Worm (Caenorhabditis elegans) whole organism, L2 larva: ENCODE measurements around the gene osm-8.

Experiments
- C34F6.9 ChIP-seq: fragments of 150-350 bp; optimal IDR thresholded peaks from 2 replicates; lab custom pipeline; 2014; ENCODE audit warnings: missing biosample characterization, missing genetic modification characterization
- F13H6.1 ChIP-seq: sonication (generic microtip); optimal IDR thresholded peaks from 2 replicates; lab custom pipeline; 2016; ENCODE audit warnings: missing genetic modification characterization, missing compliant biosample characterization
- Y55F3AM.14 ChIP-seq: fragments of 200-800 bp; sonication (Bioruptor generic); optimal IDR thresholded peaks from 2 replicates; lab custom pipeline; 2018; ENCODE audit warnings: mild to moderate bottlenecking, missing genetic modification characterization, missing compliant biosample characterization
- alr-1 ChIP-seq: fragments of 150-350 bp; optimal IDR thresholded peaks from 2 replicates; lab custom pipeline; 2014; ENCODE audit warnings: missing biosample characterization, missing genetic modification characterization
- aly-2 ChIP-seq: fragments of 150-350 bp; optimal IDR thresholded peaks from 2 replicates; lab custom pipeline; 2014; ENCODE audit warnings: missing biosample characterization, missing genetic modification characterization
- blmp-1 ChIP-seq: sonication (generic microtip); optimal IDR thresholded peaks from 2 replicates; lab custom pipeline; 2017; ENCODE audit warnings: missing genetic modification characterization, mild to moderate bottlenecking, missing compliant biosample characterization, antibody characterized with exemption, moderate library complexity; ENCODE audit not compliant: insufficient read depth
- ceh-16 ChIP-seq: fragments of 150-350 bp; optimal IDR thresholded peaks from 2 replicates; lab custom pipeline; 2014; ENCODE audit warnings: missing biosample characterization, missing genetic modification characterization
- crh-2 ChIP-seq: sonication (generic microtip); optimal IDR thresholded peaks from 2 replicates; lab custom pipeline; 2017; ENCODE audit warnings: missing biosample characterization, missing genetic modification characterization
- dmd-4 ChIP-seq: sonication (generic microtip); optimal IDR thresholded peaks from 2 replicates; lab custom pipeline; 2017; ENCODE audit warnings: missing biosample characterization, missing genetic modification characterization
- elt-1 ChIP-seq: fragments of 150-350 bp; optimal IDR thresholded peaks from 2 replicates; lab custom pipeline; 2014; ENCODE audit warnings: missing biosample characterization, missing genetic modification characterization
- fos-1 ChIP-seq: fragments of 150-350 bp; optimal IDR thresholded peaks from 2 replicates; lab custom pipeline; 2014; ENCODE audit warnings: missing biosample characterization, missing genetic modification characterization
- gmeb-1 ChIP-seq: fragments of 150-350 bp; optimal IDR thresholded peaks from 2 replicates; lab custom pipeline; 2014; ENCODE audit warnings: missing biosample characterization, missing genetic modification characterization
- lin-11 ChIP-seq: fragments of 150-350 bp; sonication (generic microtip); optimal IDR thresholded peaks from 2 replicates; lab custom pipeline; 2014; ENCODE audit warnings: missing biosample characterization, missing genetic modification characterization, inconsistent platforms, mixed read lengths
- lin-13 ChIP-seq: fragments of 150-350 bp; optimal IDR thresholded peaks from 2 replicates; lab custom pipeline; 2014; ENCODE audit warnings: missing biosample characterization, missing genetic modification reagents, missing genetic modification characterization
- lin-39 ChIP-seq: fragments of 150-350 bp; optimal IDR thresholded peaks from 2 replicates; lab custom pipeline; 2014; ENCODE audit warnings: missing biosample characterization, missing genetic modification reagents, missing genetic modification characterization
- lsy-2 ChIP-seq, 2 experiments: fragments of 150-350 bp in 1 of 2; sonication (generic microtip) in 1 of 2; optimal IDR thresholded peaks; 2 replicates each; lab custom pipeline; 2014 to 2017; ENCODE audit warnings: missing biosample characterization in 2 of 2, missing genetic modification characterization in 2 of 2
- nhr-10 ChIP-seq: sonication (generic microtip); optimal IDR thresholded peaks from 2 replicates; lab custom pipeline; 2017; ENCODE audit warnings: missing biosample characterization, missing genetic modification characterization
- nhr-129 ChIP-seq: fragments of 150-350 bp; optimal IDR thresholded peaks from 2 replicates; lab custom pipeline; 2014; ENCODE audit warnings: missing biosample characterization, missing genetic modification characterization
- nhr-21 ChIP-seq: fragments of 150-350 bp; optimal IDR thresholded peaks from 2 replicates; lab custom pipeline; 2014; ENCODE audit warnings: missing biosample characterization, missing genetic modification characterization
- nhr-23 ChIP-seq: fragments of 150-350 bp; optimal IDR thresholded peaks from 2 replicates; lab custom pipeline; 2014; ENCODE audit warnings: missing biosample characterization, missing genetic modification reagents, missing genetic modification characterization
- nhr-237 ChIP-seq: fragments of 150-350 bp; optimal IDR thresholded peaks from 2 replicates; lab custom pipeline; 2014; ENCODE audit warnings: missing biosample characterization, missing genetic modification characterization
- nhr-25 ChIP-seq: fragments of 150-350 bp; sonication (generic microtip); optimal IDR thresholded peaks from 3 replicates; lab custom pipeline; 2014; ENCODE audit warnings: missing biosample characterization, missing genetic modification characterization
- peb-1 ChIP-seq: fragments of 150-350 bp; optimal IDR thresholded peaks from 2 replicates; lab custom pipeline; 2014; ENCODE audit warnings: missing biosample characterization, missing genetic modification characterization
- sem-4 ChIP-seq: fragments of 150-350 bp; optimal IDR thresholded peaks from 2 replicates; lab custom pipeline; 2014; ENCODE audit warnings: missing biosample characterization, missing genetic modification reagents, missing genetic modification characterization
- skn-1 ChIP-seq: sonication (generic microtip); optimal IDR thresholded peaks from 2 replicates; lab custom pipeline; 2017; ENCODE audit warnings: missing biosample characterization, missing genetic modification characterization
- sma-3 ChIP-seq: sonication (generic microtip); optimal IDR thresholded peaks from 2 replicates; lab custom pipeline; 2016; ENCODE audit warnings: missing genetic modification reagents, missing genetic modification characterization, missing compliant biosample characterization
- sma-9 ChIP-seq, 2 experiments: fragments of 150-350 bp in 1 of 2; sonication (generic microtip) in 1 of 2; optimal IDR thresholded peaks; 2 replicates each; lab custom pipeline; 2014 to 2016; ENCODE audit warnings: missing genetic modification characterization in 2 of 2, mild to moderate bottlenecking in 1 of 2, missing biosample characterization in 1 of 2, missing compliant biosample characterization in 1 of 2, missing genetic modification reagents in 1 of 2, moderate library complexity in 1 of 2
- snpc-4 ChIP-seq: fragments of 150-350 bp; optimal IDR thresholded peaks from 2 replicates; lab custom pipeline; 2014; ENCODE audit warnings: missing biosample characterization, missing genetic modification characterization
- unc-55 ChIP-seq: fragments of 150-350 bp; sonication (generic microtip); optimal IDR thresholded peaks from 3 replicates; lab custom pipeline; 2014; ENCODE audit warnings: missing biosample characterization, missing genetic modification reagents, missing genetic modification characterization
- unc-62 ChIP-seq: fragments of 150-350 bp; optimal IDR thresholded peaks from 2 replicates; lab custom pipeline; 2014; ENCODE audit warnings: missing biosample characterization, missing genetic modification reagents, missing genetic modification characterization
- ztf-4 ChIP-seq: fragments of 150-350 bp; optimal IDR thresholded peaks from 2 replicates; lab custom pipeline; 2014; ENCODE audit warnings: missing biosample characterization, missing genetic modification characterization

Gene osm-8

DNA sequence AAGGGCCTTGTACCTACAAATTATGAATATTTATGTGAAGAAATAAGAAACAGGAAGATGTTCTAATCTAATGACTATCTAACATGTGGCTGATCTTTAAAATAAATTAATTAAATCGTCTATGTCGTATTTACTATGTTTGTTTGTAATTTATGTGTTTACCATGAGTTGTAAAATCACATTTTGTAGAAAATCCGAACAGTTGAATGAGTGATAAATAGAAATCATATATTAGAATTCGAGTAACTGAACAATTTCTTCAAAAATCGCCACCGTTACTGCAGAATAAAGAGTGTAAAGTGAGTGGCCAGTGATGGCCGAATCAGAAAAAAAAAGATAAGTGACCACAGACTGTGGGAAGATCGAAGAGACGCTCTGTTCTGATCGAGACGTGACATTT, 24.8 kb upstream of the osm-8 start:
- TF ChIP-seq nhr-23 (tag; lab: Kevin White, UChicago) (no peak), Y55F3AM.14 (GFP tag; lab: Kevin White, UChicago) (no peak), lin-11 (tag; lab: Kevin White, UChicago) (no peak), nhr-21 (no peak), lin-39 (tag; lab: Kevin White, UChicago) (no peak), crh-2 (tag; lab: Kevin White, UChicago) (no peak), C34F6.9 (tag; lab: Kevin White, UChicago) (no peak)

DNA sequence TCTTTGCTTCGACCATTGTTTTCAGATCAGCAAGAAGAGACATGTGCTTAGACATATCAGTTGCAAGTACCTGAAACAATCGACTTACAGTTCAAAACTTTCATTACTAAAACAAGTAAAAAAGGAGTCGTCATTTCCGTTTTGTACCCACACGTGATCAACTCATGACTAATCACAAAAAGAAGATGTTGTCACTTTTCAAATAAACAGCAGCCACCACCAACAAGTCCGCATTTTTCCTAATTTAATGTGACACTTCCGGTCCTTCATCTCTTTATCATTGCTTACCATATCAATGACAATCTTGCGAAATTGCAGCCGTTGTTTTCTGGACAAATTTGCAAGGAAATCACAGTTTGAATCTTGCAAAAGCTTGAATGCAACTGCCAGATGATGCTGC, 23.4 kb upstream of the osm-8 start:
- no peak for TF ChIP-seq nhr-237
- no peak for TF ChIP-seq elt-1 (tag; lab: Kevin White, UChicago)
- peak; percentile 31 for TF ChIP-seq blmp-1
- TF ChIP-seq sma-9 (GFP tag; optimal IDR thresholded peaks at IDR 0.05; lab: Kevin White, UChicago) = peak; percentile 8
- no peak for TF ChIP-seq sma-9 (tag; optimal IDR thresholded peaks at IDR 0.05; lab: Kevin White, UChicago)
- peak; percentile 40 for TF ChIP-seq nhr-21
- TF ChIP-seq sma-3 (GFP tag; lab: Kevin White, UChicago) = peak; percentile 79
- TF ChIP-seq nhr-25 (tag; lab: Kevin White, UChicago) = peak; percentile 65

DNA sequence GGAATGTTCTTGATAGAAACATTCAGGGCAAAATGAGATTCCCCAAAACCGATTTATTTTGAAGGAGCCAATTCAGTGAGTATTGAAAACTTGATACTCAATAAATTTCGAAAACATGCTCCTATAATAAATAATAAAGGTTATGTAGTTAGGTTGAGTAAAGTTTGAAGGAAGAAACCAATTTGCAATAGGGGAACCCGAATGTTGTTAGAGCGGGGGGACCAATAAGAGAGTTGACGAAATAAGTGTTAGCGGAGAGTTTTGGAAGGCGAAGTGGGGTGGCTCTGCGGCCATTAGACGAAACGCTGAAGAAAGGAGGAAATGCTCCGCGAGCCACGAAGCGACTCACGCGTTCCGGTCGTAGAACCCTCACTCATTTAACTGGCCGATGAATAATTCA, 19.8 kb upstream of the osm-8 start:
- TF ChIP-seq sma-3 (GFP tag; lab: Kevin White, UChicago) = no peak
- TF ChIP-seq ceh-16 = no peak

DNA sequence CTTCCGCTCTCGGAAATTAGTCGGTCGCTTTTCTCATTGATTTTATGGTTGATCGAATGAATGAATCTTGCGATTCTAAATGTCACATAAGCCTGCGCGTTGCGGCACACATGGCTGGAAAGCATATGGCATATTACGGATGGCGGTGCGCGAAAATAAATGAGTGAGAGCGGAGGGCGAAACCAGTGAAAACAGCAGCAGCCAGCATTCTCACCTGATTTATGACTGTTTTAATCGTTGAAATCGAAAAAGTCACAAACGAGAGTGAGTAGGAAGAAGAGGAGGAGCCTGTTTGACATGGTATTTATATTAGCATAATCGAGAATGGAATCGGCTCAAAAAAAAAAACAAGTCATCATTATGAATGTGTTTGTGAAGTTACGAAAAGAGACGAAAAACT, 19.1 kb upstream of the osm-8 start:
- TF ChIP-seq alr-1 (tag; lab: Kevin White, UChicago) (no peak), ztf-4 (tag; lab: Kevin White, UChicago) (no peak), gmeb-1 (no peak), dmd-4 (tag; lab: Kevin White, UChicago) (no peak), elt-1 (tag; lab: Kevin White, UChicago) (no peak), nhr-129 (no peak), peb-1 (tag; lab: Kevin White, UChicago) (no peak), sma-9 (GFP tag; optimal IDR thresholded peaks at IDR 0.05; lab: Kevin White, UChicago) (no peak), sma-9 (tag; optimal IDR thresholded peaks at IDR 0.05; lab: Kevin White, UChicago) (no peak), lin-11 (tag; lab: Kevin White, UChicago) (no peak), nhr-10 (tag; lab: Kevin White, UChicago) (no peak), fos-1 (no peak), unc-62 (no peak), sem-4 (tag; lab: Kevin White, UChicago) (no peak), lin-13 (GFP tag; lab: Kevin White, UChicago) (no peak)

DNA sequence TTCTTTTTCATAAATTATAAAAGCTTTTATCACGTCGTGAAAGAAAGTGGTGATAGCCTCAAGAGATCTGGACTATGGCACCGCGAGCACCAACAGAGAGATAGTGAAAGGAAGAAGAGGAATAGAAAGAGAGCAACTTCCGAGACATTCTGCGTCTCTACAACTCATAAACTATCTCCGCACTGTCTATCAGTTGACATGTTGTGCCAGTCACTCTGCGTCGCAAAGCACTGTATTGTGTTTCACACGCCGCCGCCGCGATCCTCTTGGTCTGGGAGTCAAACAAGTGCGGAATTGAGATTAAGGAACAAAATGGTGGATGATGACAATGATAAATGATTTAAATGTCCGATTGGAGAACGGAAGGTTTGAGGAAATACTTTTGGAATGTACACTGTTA, 18.3 kb upstream of the osm-8 start:
- TF ChIP-seq sma-3 (GFP tag; lab: Kevin White, UChicago) (peak; percentile 7), nhr-129 (peak; percentile 14), sma-9 (GFP tag; optimal IDR thresholded peaks at IDR 0.05; lab: Kevin White, UChicago) (peak; percentile 41), sma-9 (tag; optimal IDR thresholded peaks at IDR 0.05; lab: Kevin White, UChicago) (no peak), F13H6.1 (tag; lab: Kevin White, UChicago) (peak; percentile 58), dmd-4 (tag; lab: Kevin White, UChicago) (no peak), snpc-4 (tag; lab: Kevin White, UChicago) (no peak), fos-1 (peak; percentile 43), skn-1 (tag; lab: Kevin White, UChicago) (no peak), peb-1 (tag; lab: Kevin White, UChicago) (peak; percentile 28)
- TF ChIP-seq, all 48 proteins: peak for 6

DNA sequence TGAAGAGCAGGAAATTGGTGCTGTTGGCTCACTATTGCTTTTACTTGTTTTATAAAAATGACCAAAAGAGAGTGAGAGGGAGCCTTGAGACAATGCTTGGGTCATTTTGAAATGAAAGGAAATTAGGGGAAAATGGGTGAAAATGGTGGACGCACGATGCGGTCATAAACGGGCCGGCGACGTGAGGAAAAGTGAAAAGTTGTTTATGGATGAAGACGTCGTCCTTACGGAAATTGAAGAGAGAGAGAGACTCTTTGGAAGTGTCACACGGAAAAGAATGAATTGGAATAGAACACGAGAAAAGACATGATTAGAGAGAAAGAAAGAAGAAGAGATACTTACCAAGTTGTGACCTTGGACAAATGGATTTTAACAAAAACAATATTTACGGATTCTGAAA, 16.3 kb upstream of the osm-8 start:
- TF ChIP-seq unc-55 (no peak), nhr-237 (no peak), sem-4 (tag; lab: Kevin White, UChicago) (peak; percentile 9), nhr-25 (tag; lab: Kevin White, UChicago) (peak; percentile 17), aly-2 (tag; lab: Kevin White, UChicago) (no peak), lsy-2 (tag; optimal IDR thresholded peaks at IDR 0.05; lab: Kevin White, UChicago) (peak in 1 of 2 experiments; percentile 26), dmd-4 (tag; lab: Kevin White, UChicago) (no peak), snpc-4 (tag; lab: Kevin White, UChicago) (no peak), blmp-1 (peak; percentile 44)
